Worm (Caenorhabditis elegans) whole organism, young adult: Measurements from ENCODE around the gene sru-28.

ENCODE experiments used
- B0261.1 ChIP-seq: sonication (generic microtip); optimal IDR thresholded peaks from 2 replicates; lab custom pipeline; 2016; ENCODE audit warnings: mild to moderate bottlenecking, missing genetic modification characterization, moderate library complexity, missing compliant biosample characterization
- B0336.3 ChIP-seq: fragments of 200-800 bp; sonication (Bioruptor generic); IDR thresholded peaks from 2 replicates; pipeline ENCODE4 v1.3.6; 2022; ENCODE audit warnings: missing genetic modification characterization, missing compliant biosample characterization
- D2030.7 ChIP-seq: fragments of 200-800 bp; sonication (Bioruptor generic); IDR thresholded peaks from 2 replicates; pipeline ENCODE4 v1.3.6; 2022; ENCODE audit warnings: missing genetic modification reagents, missing genetic modification characterization, missing compliant biosample characterization
- F22D6.2 ChIP-seq: sonication (generic microtip); optimal IDR thresholded peaks from 2 replicates; lab custom pipeline; 2016; ENCODE audit warnings: mild to moderate bottlenecking, missing genetic modification characterization, missing compliant biosample characterization
- F37B4.10 ChIP-seq: fragments of 200-800 bp; sonication (Bioruptor generic); IDR thresholded peaks from 2 replicates; pipeline ENCODE4 v1.3.6; 2022; ENCODE audit warnings: missing genetic modification characterization, missing compliant biosample characterization
- F49E8.2 ChIP-seq: sonication (generic microtip); optimal IDR thresholded peaks from 3 replicates; lab custom pipeline; 2017; ENCODE audit warnings: missing genetic modification characterization, mild to moderate bottlenecking, missing compliant biosample characterization, antibody characterized with exemption, moderate library complexity; ENCODE audit not compliant: insufficient read depth
- Y56A3A.18 ChIP-seq: fragments of 200-800 bp; sonication (Bioruptor generic); IDR thresholded peaks from 2 replicates; pipeline ENCODE4 v1.3.6; 2022; ENCODE audit warnings: missing genetic modification reagents, missing genetic modification characterization, missing compliant biosample characterization
- Y79H2A.3 ChIP-seq: fragments of 200-800 bp; sonication (Bioruptor generic); conservative IDR thresholded peaks from 2 replicates; pipeline ENCODE4 v1.3.6; 2022; ENCODE audit warnings: missing genetic modification reagents, missing genetic modification characterization, missing compliant biosample characterization
- ZK185.1 ChIP-seq: sonication (generic microtip); optimal IDR thresholded peaks from 2 replicates; lab custom pipeline; 2016; ENCODE audit warnings: mild to moderate bottlenecking, missing genetic modification characterization, missing compliant biosample characterization; ENCODE audit not compliant: poor library complexity, severe bottlenecking
- ama-1 ChIP-seq, 3 experiments: fragments of 150-350 bp in 1 of 3; sonication (generic microtip) in 2 of 3; optimal IDR thresholded peaks; 2 replicates each; lab custom pipeline; 2014 to 2018; ENCODE audit warnings: missing biosample characterization in 2 of 3, missing genetic modification characterization in 2 of 3, missing genetic modification reagents in 2 of 3
- atf-7 ChIP-seq: sonication (generic microtip); optimal IDR thresholded peaks from 2 replicates; lab custom pipeline; 2017; ENCODE audit warnings: mild to moderate bottlenecking, missing genetic modification characterization, missing compliant biosample characterization
- attf-6 ChIP-seq: fragments of 200-800 bp; sonication (Bioruptor generic); IDR thresholded peaks from 2 replicates; pipeline ENCODE4 v1.3.6; 2022; ENCODE audit warnings: missing genetic modification reagents, missing genetic modification characterization, missing compliant biosample characterization
- ceh-27 ChIP-seq: fragments of 200-800 bp; sonication (Bioruptor generic); optimal IDR thresholded peaks from 2 replicates; lab custom pipeline; 2018; ENCODE audit warnings: mild to moderate bottlenecking, missing genetic modification characterization, moderate library complexity, missing compliant biosample characterization
- ceh-40 ChIP-seq: fragments of 200-800 bp; sonication (Bioruptor generic); IDR thresholded peaks from 2 replicates; pipeline ENCODE4 v1.3.6; 2022; ENCODE audit warnings: missing genetic modification characterization, missing compliant biosample characterization
- ceh-79 ChIP-seq: sonication (generic microtip); optimal IDR thresholded peaks from 2 replicates; lab custom pipeline; 2017; ENCODE audit warnings: mild to moderate bottlenecking, missing genetic modification characterization, missing compliant biosample characterization
- die-1 ChIP-seq: sonication (generic microtip); optimal IDR thresholded peaks from 2 replicates; lab custom pipeline; 2016; ENCODE audit warnings: missing genotype, mild to moderate bottlenecking, missing genetic modification characterization, missing compliant biosample characterization
- dox-1 ChIP-seq: fragments of 200-800 bp; sonication (Bioruptor generic); IDR thresholded peaks from 2 replicates; pipeline ENCODE4 v1.3.6; 2022; ENCODE audit warnings: missing genetic modification reagents, missing genetic modification characterization, missing compliant biosample characterization
- egl-44 ChIP-seq: fragments of 200-800 bp; sonication (Bioruptor generic); IDR thresholded peaks from 2 replicates; pipeline ENCODE4 v1.3.6; 2022; ENCODE audit warnings: missing genetic modification reagents, missing genetic modification characterization, missing compliant biosample characterization
- egrh-3 ChIP-seq: fragments of 200-800 bp; sonication (Bioruptor generic); IDR thresholded peaks from 2 replicates; pipeline ENCODE4 v1.3.6; 2022; ENCODE audit warnings: missing genetic modification reagents, missing genetic modification characterization, missing compliant biosample characterization
- ekl-4 ChIP-seq: fragments of 200-800 bp; sonication (Bioruptor generic); IDR thresholded peaks from 2 replicates; pipeline ENCODE4 v1.3.6; 2022; ENCODE audit warnings: missing genetic modification reagents, missing genetic modification characterization, missing compliant biosample characterization
- ets-4 ChIP-seq: fragments of 200-800 bp; sonication (Bioruptor generic); optimal IDR thresholded peaks from 2 replicates; lab custom pipeline; 2018; ENCODE audit warnings: mild to moderate bottlenecking, missing genetic modification characterization, missing compliant biosample characterization
- him-1 ChIP-seq: sonication (generic microtip); optimal IDR thresholded peaks from 2 replicates; lab custom pipeline; 2016; ENCODE audit warnings: missing genotype, missing genetic modification reagents, missing genetic modification characterization, missing compliant biosample characterization
- hlh-12 ChIP-seq: sonication (generic microtip); optimal IDR thresholded peaks from 2 replicates; lab custom pipeline; 2016; ENCODE audit warnings: missing genetic modification characterization, missing compliant biosample characterization
- hrde-1 ChIP-seq: sonication (generic microtip); optimal IDR thresholded peaks from 2 replicates; lab custom pipeline; 2016; ENCODE audit warnings: missing genetic modification characterization, mild to moderate bottlenecking, missing compliant biosample characterization, moderate library complexity, missing genotype, missing genetic modification reagents, borderline replicate concordance
- lin-26 ChIP-seq: fragments of 200-800 bp; sonication (Bioruptor generic); IDR thresholded peaks from 2 replicates; pipeline ENCODE4 v1.3.6; 2022; ENCODE audit warnings: missing genetic modification reagents, missing genetic modification characterization, missing compliant biosample characterization
- lin-40 ChIP-seq: sonication (generic microtip); optimal IDR thresholded peaks from 2 replicates; lab custom pipeline; 2016; ENCODE audit warnings: missing genetic modification characterization, mild to moderate bottlenecking, missing compliant biosample characterization, missing genotype, missing genetic modification reagents
- lir-1 ChIP-seq: fragments of 200-800 bp; sonication (Bioruptor generic); conservative IDR thresholded peaks from 2 replicates; pipeline ENCODE4 v1.3.6; 2022; ENCODE audit warnings: missing genetic modification reagents, missing genetic modification characterization, missing compliant biosample characterization
- lsl-1 ChIP-seq: fragments of 200-800 bp; sonication (Bioruptor generic); optimal IDR thresholded peaks from 2 replicates; lab custom pipeline; 2018; ENCODE audit warnings: mild to moderate bottlenecking, missing genetic modification characterization, moderate library complexity, missing compliant biosample characterization
- madf-6 ChIP-seq: fragments of 200-800 bp; sonication (Bioruptor generic); IDR thresholded peaks from 2 replicates; pipeline ENCODE4 v1.3.6; 2022; ENCODE audit warnings: missing genetic modification reagents, missing genetic modification characterization, missing compliant biosample characterization
- mcd-1 ChIP-seq: fragments of 200-800 bp; sonication (Bioruptor generic); IDR thresholded peaks from 2 replicates; pipeline ENCODE4 v1.3.6; 2022; ENCODE audit warnings: missing genetic modification reagents, missing genetic modification characterization, missing compliant biosample characterization
- mel-28 ChIP-seq: sonication (generic microtip); optimal IDR thresholded peaks from 2 replicates; lab custom pipeline; 2016; ENCODE audit warnings: borderline replicate concordance, mild to moderate bottlenecking, missing genetic modification characterization, missing compliant biosample characterization
- mes-4 ChIP-seq: sonication (generic microtip); optimal IDR thresholded peaks from 2 replicates; lab custom pipeline; 2016; ENCODE audit warnings: missing genotype, missing genetic modification characterization, missing compliant biosample characterization
- nfya-1 ChIP-seq: sonication (generic microtip); optimal IDR thresholded peaks from 2 replicates; lab custom pipeline; 2017; ENCODE audit warnings: antibody characterized with exemption, missing compliant biosample characterization, missing genetic modification characterization, borderline replicate concordance; ENCODE audit not compliant: insufficient read depth
- nhr-179 ChIP-seq: sonication (generic microtip); optimal IDR thresholded peaks from 2 replicates; lab custom pipeline; 2016; ENCODE audit warnings: mild to moderate bottlenecking, missing genetic modification characterization, missing compliant biosample characterization
- repo-1 ChIP-seq: sonication (generic microtip); optimal IDR thresholded peaks from 2 replicates; lab custom pipeline; 2017; ENCODE audit warnings: mild to moderate bottlenecking, missing genetic modification characterization, missing compliant biosample characterization
- sdz-38 ChIP-seq: sonication (generic microtip); optimal IDR thresholded peaks from 2 replicates; lab custom pipeline; 2016; ENCODE audit warnings: missing genotype, missing genetic modification characterization, missing compliant biosample characterization
- somi-1 ChIP-seq: fragments of 200-800 bp; sonication (Bioruptor generic); optimal IDR thresholded peaks from 2 replicates; lab custom pipeline; 2018; ENCODE audit warnings: mild to moderate bottlenecking, missing genetic modification characterization, missing compliant biosample characterization
- tbp1 ChIP-seq: fragments of 200-800 bp; sonication (Bioruptor generic); optimal IDR thresholded peaks from 2 replicates; lab custom pipeline; 2018; ENCODE audit warnings: mild to moderate bottlenecking, missing genetic modification characterization, missing compliant biosample characterization
- tbx-9 ChIP-seq: sonication (generic microtip); optimal IDR thresholded peaks from 2 replicates; lab custom pipeline; 2016; ENCODE audit warnings: borderline replicate concordance, missing genetic modification characterization, inconsistent platforms, missing compliant biosample characterization
- xnd-1 ChIP-seq: sonication (generic microtip); optimal IDR thresholded peaks from 2 replicates; lab custom pipeline; 2016; ENCODE audit warnings: missing genotype, missing genetic modification reagents, missing genetic modification characterization, missing compliant biosample characterization

sru-28 gene

DNA sequence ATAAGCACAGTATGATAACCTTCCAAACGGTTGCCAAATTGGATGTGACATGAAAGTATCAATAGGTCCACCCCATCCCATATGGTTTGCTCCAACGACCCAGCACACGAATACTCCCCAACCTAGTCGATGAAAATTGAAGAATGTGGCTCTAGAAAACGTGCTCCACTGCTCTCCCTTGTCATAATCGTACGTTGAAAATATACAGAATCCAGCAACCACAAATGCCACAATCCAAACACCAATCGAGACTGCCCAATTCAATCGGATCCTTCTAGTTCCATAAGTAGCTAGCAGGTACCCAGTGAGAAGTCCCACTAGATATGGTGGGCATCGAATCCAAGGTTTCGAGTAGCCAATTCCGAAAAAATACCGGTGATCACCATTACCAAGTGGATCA, 32.7 kb downstream of the sru-28 start:
- TF ChIP-seq egrh-3, result no peak
- TF ChIP-seq hrde-1 (tag; lab: Kevin White, UChicago), result no peak
- no peak for TF ChIP-seq nfya-1
- TF ChIP-seq ZK185.1 (tag; lab: Kevin White, UChicago), result no peak
- no peak for TF ChIP-seq mes-4 (tag; lab: Kevin White, UChicago)
- TF ChIP-seq ekl-4, result no peak
- no peak for TF ChIP-seq nhr-179 (tag; lab: Kevin White, UChicago)
- TF ChIP-seq die-1 (tag; lab: Kevin White, UChicago), result no peak
- TF ChIP-seq ceh-40 (GFP tag; lab: Robert Waterston, UW), result no peak
- no peak for TF ChIP-seq atf-7 (tag; lab: Kevin White, UChicago)
- no peak for TF ChIP-seq xnd-1
- no peak for TF ChIP-seq B0261.1 (tag; lab: Kevin White, UChicago)
- no peak for TF ChIP-seq ama-1 (optimal IDR thresholded peaks at IDR 0.05; lab: Kevin White, UChicago)
- TF ChIP-seq ama-1 (GFP tag; optimal IDR thresholded peaks at IDR 0.05; lab: Kevin White, UChicago), result no peak

DNA sequence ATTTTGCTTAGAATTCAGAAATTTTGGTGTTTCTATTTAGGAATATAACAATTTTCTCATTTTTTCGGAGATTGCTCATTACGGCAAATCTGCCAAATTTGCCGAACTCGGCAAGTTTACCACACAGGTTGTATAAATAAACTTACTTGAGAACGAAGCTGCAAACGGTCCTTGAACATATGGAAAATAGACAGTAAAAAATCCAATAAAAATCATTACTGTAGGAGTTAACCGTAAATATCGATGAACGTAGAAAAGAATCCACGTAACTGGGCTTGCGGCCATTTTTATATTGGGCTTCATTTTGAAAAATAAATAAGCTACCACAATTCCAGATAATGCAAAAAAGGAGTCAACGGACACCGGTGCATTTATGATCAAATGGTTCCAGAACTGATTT, 34.2 kb downstream of the sru-28 start:
- no peak for TF ChIP-seq mcd-1 (GFP tag; lab: Robert Waterston, UW)
- TF ChIP-seq lir-1 (GFP tag; lab: Robert Waterston, UW), result no peak
- no peak for TF ChIP-seq lsl-1 (GFP tag; lab: Kevin White, UChicago)
- no peak for TF ChIP-seq tbx-9 (tag; lab: Kevin White, UChicago)
- no peak for TF ChIP-seq ceh-27 (GFP tag; lab: Kevin White, UChicago)
- no peak for TF ChIP-seq attf-6 (GFP tag; lab: Robert Waterston, UW)
- TF ChIP-seq xnd-1, result no peak
- TF ChIP-seq him-1, result no peak
- TF ChIP-seq F49E8.2, result no peak
- TF ChIP-seq ekl-4, result no peak
- TF ChIP-seq hlh-12 (tag; lab: Kevin White, UChicago), result no peak
- no peak for TF ChIP-seq tbp1 (GFP tag; lab: Kevin White, UChicago)
- no peak for TF ChIP-seq hrde-1 (tag; lab: Kevin White, UChicago)
- TF ChIP-seq repo-1 (tag; lab: Kevin White, UChicago), result no peak

DNA sequence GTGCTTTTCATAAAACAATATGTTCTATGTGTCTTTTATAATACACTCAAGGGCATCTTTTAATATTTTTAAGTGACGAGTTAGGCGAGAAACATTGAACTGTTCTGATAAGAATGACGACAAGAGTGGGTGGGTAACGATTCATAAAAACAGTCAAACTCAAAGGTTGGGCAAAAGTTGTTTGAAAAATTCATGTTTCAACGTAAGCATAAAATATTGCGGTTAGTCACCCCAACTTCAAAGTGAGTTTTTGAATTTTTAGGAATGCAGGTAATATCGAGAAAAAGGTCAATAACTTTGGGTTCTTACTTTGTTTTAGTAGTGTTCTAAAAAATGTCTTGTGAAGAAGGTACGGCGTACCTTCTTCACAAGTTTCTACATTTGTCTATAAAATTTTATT, 35.7 kb downstream of the sru-28 start, which contains the start of gene oac-31:
Gene oac-31, minus strand, starts transcription at position 101 of the 400 bp plus-strand sequence.
- TF ChIP-seq F22D6.2 (tag; lab: Kevin White, UChicago) (no peak), ets-4 (no peak), F49E8.2 (no peak), xnd-1 (no peak), die-1 (tag; lab: Kevin White, UChicago) (no peak), D2030.7 (GFP tag; lab: Robert Waterston, UW) (no peak)

ce11 chrV:1545694-1546093, 39.6 kb downstream of the sru-28 start, which contains the start of gene oac-32:
TSS of gene oac-32 (minus strand) at chrV:1545783.
- TF ChIP-seq Y79H2A.3, result no peak
- TF ChIP-seq lin-26 (GFP tag; lab: Robert Waterston, UW), result no peak
- no peak for TF ChIP-seq egl-44 (GFP tag; lab: Robert Waterston, UW)
- no peak for TF ChIP-seq Y56A3A.18 (GFP tag; lab: Robert Waterston, UW)
- TF ChIP-seq lin-40 (tag; lab: Kevin White, UChicago), result no peak
- TF ChIP-seq tbx-9 (tag; lab: Kevin White, UChicago), result no peak
- no peak for TF ChIP-seq B0336.3
- no peak for TF ChIP-seq somi-1 (GFP tag; lab: Kevin White, UChicago)
- no peak for TF ChIP-seq ceh-79 (tag; lab: Kevin White, UChicago)
- TF ChIP-seq F37B4.10, result no peak
- TF ChIP-seq lir-1 (GFP tag; lab: Robert Waterston, UW), result no peak
- no peak for TF ChIP-seq ets-4
- no peak for TF ChIP-seq madf-6 (GFP tag; lab: Robert Waterston, UW)
- TF ChIP-seq mel-28 (tag; lab: Kevin White, UChicago), result no peak
- TF ChIP-seq B0261.1 (tag; lab: Kevin White, UChicago), result no peak
- TF ChIP-seq sdz-38 (tag; lab: Kevin White, UChicago), result no peak
- no peak for TF ChIP-seq dox-1
